Worm (Caenorhabditis elegans) whole organism, late embryonic: ENCODE data around the gene C44B7.5.
A peak's percentile ranks its signal among the peaks of the same experiment; 100 is the strongest.

ENCODE experiments used
- C08G9.2 ChIP-seq: sonication (generic microtip); optimal IDR thresholded peaks from 2 replicates; lab custom pipeline; 2016; ENCODE audit warnings: mild to moderate bottlenecking, missing genetic modification characterization, moderate library complexity, missing compliant biosample characterization
- C38D4.7 ChIP-seq: fragments of 200-800 bp; sonication (Bioruptor generic); optimal IDR thresholded peaks from 2 replicates; lab custom pipeline; 2018; ENCODE audit warnings: mild to moderate bottlenecking, missing genetic modification characterization, moderate library complexity, missing compliant biosample characterization
- K09A11.1 ChIP-seq: sonication (generic microtip); optimal IDR thresholded peaks from 2 replicates; lab custom pipeline; 2017; ENCODE audit warnings: antibody characterized with exemption, mild to moderate bottlenecking, missing genetic modification characterization, missing compliant biosample characterization; ENCODE audit not compliant: insufficient read depth
- T23F11.4 ChIP-seq: fragments of 200-800 bp; sonication (Bioruptor generic); optimal IDR thresholded peaks from 2 replicates; lab custom pipeline; 2018; ENCODE audit warnings: mild to moderate bottlenecking, missing genetic modification characterization, missing compliant biosample characterization
- ahr-1 ChIP-seq: sonication (generic microtip); optimal IDR thresholded peaks from 2 replicates; lab custom pipeline; 2016; ENCODE audit warnings: missing genetic modification characterization, missing compliant biosample characterization
- ama-1 ChIP-seq: fragments of 150-350 bp; optimal IDR thresholded peaks from 2 replicates; lab custom pipeline; 2014
- ceh-14 ChIP-seq: sonication (generic microtip); optimal IDR thresholded peaks from 2 replicates; lab custom pipeline; 2016; ENCODE audit warnings: missing genotype, missing genetic modification characterization, missing compliant biosample characterization
- ceh-2 ChIP-seq: sonication (generic microtip); optimal IDR thresholded peaks from 2 replicates; lab custom pipeline; 2016; ENCODE audit warnings: missing genotype, missing genetic modification characterization, missing compliant biosample characterization
- ceh-22 ChIP-seq: sonication (generic microtip); optimal IDR thresholded peaks from 2 replicates; lab custom pipeline; 2017; ENCODE audit warnings: missing biosample characterization, missing genetic modification characterization
- ceh-30 ChIP-seq: fragments of 150-350 bp; optimal IDR thresholded peaks from 2 replicates; lab custom pipeline; 2014; ENCODE audit warnings: missing biosample characterization, missing genetic modification characterization
- ceh-34 ChIP-seq: sonication (generic microtip); optimal IDR thresholded peaks from 2 replicates; lab custom pipeline; 2016; ENCODE audit warnings: mild to moderate bottlenecking, missing genetic modification characterization, missing compliant biosample characterization
- ceh-45 ChIP-seq: fragments of 200-800 bp; sonication (Bioruptor generic); IDR thresholded peaks from 2 replicates; pipeline ENCODE4 v1.3.6; 2022; ENCODE audit warnings: missing genetic modification reagents, missing genetic modification characterization, missing compliant biosample characterization
- ceh-9 ChIP-seq: sonication (generic microtip); optimal IDR thresholded peaks from 2 replicates; lab custom pipeline; 2016; ENCODE audit warnings: mild to moderate bottlenecking, missing genetic modification characterization, inconsistent platforms, missing compliant biosample characterization
- che-1 ChIP-seq: sonication (generic microtip); optimal IDR thresholded peaks from 2 replicates; lab custom pipeline; 2016; ENCODE audit warnings: mild to moderate bottlenecking, missing genetic modification characterization, missing compliant biosample characterization
- elt-2 ChIP-seq: sonication (generic microtip); optimal IDR thresholded peaks from 2 replicates; lab custom pipeline; 2016; ENCODE audit warnings: missing genetic modification reagents, missing genetic modification characterization, missing compliant biosample characterization
- elt-4 ChIP-seq: sonication (generic microtip); optimal IDR thresholded peaks from 2 replicates; lab custom pipeline; 2016; ENCODE audit warnings: missing genetic modification characterization, missing compliant biosample characterization
- ets-4 ChIP-seq: sonication (generic microtip); optimal IDR thresholded peaks from 2 replicates; lab custom pipeline; 2016; ENCODE audit warnings: missing genetic modification characterization, missing compliant biosample characterization
- fax-1 ChIP-seq: sonication (generic microtip); optimal IDR thresholded peaks from 2 replicates; lab custom pipeline; 2016; ENCODE audit warnings: missing genotype, missing genetic modification characterization, missing compliant biosample characterization
- fkh-10 ChIP-seq: fragments of 150-350 bp; optimal IDR thresholded peaks from 2 replicates; lab custom pipeline; 2014; ENCODE audit warnings: missing biosample characterization, missing genetic modification reagents, missing genetic modification characterization
- fkh-6 ChIP-seq: sonication (generic microtip); optimal IDR thresholded peaks from 2 replicates; lab custom pipeline; 2016; ENCODE audit warnings: missing genetic modification characterization, missing compliant biosample characterization
- gmeb-2 ChIP-seq: sonication (generic microtip); optimal IDR thresholded peaks from 2 replicates; lab custom pipeline; 2016; ENCODE audit warnings: missing genetic modification characterization, inconsistent platforms, missing compliant biosample characterization
- hlh-15 ChIP-seq: sonication (generic microtip); optimal IDR thresholded peaks from 2 replicates; lab custom pipeline; 2016; ENCODE audit warnings: missing genetic modification characterization, missing compliant biosample characterization
- hlh-6 ChIP-seq: sonication (generic microtip); optimal IDR thresholded peaks from 2 replicates; lab custom pipeline; 2016; ENCODE audit warnings: missing genotype, missing genetic modification characterization, missing compliant biosample characterization
- hlh-8 ChIP-seq: sonication (generic microtip); optimal IDR thresholded peaks from 2 replicates; lab custom pipeline; 2016; ENCODE audit warnings: missing genotype, missing genetic modification characterization, missing compliant biosample characterization
- lim-6 ChIP-seq: sonication (generic microtip); optimal IDR thresholded peaks from 2 replicates; lab custom pipeline; 2016; ENCODE audit warnings: missing genetic modification characterization, missing compliant biosample characterization
- lin-11 ChIP-seq: fragments of 200-800 bp; sonication (Bioruptor generic); optimal IDR thresholded peaks from 2 replicates; lab custom pipeline; 2018; ENCODE audit warnings: mild to moderate bottlenecking, missing genetic modification characterization, missing compliant biosample characterization
- madf-2 ChIP-seq: sonication (generic microtip); optimal IDR thresholded peaks from 2 replicates; lab custom pipeline; 2017; ENCODE audit warnings: missing genetic modification characterization, missing compliant biosample characterization
- nfya-1 ChIP-seq: sonication (generic microtip); optimal IDR thresholded peaks from 2 replicates; lab custom pipeline; 2017; ENCODE audit warnings: missing genetic modification characterization, mild to moderate bottlenecking, missing compliant biosample characterization, antibody characterized with exemption, moderate library complexity
- nhr-232 ChIP-seq: sonication (generic microtip); optimal IDR thresholded peaks from 2 replicates; lab custom pipeline; 2016; ENCODE audit warnings: missing genetic modification characterization, missing compliant biosample characterization
- odd-2 ChIP-seq: sonication (generic microtip); optimal IDR thresholded peaks from 2 replicates; lab custom pipeline; 2017; ENCODE audit warnings: antibody characterized with exemption, mild to moderate bottlenecking, missing genetic modification characterization, missing compliant biosample characterization
- pag-3 ChIP-seq: sonication (generic microtip); optimal IDR thresholded peaks from 2 replicates; lab custom pipeline; 2016; ENCODE audit warnings: missing compliant biosample characterization, missing genetic modification characterization, borderline replicate concordance
- pha-2 ChIP-seq: sonication (generic microtip); optimal IDR thresholded peaks from 2 replicates; lab custom pipeline; 2017; ENCODE audit warnings: mild to moderate bottlenecking, missing genetic modification characterization, missing compliant biosample characterization
- pha-4 ChIP-seq: fragments of 150-350 bp; optimal IDR thresholded peaks from 2 replicates; lab custom pipeline; 2018; ENCODE audit warnings: missing biosample characterization, missing genetic modification reagents, missing genetic modification characterization
- pqm-1 ChIP-seq: sonication (generic microtip); optimal IDR thresholded peaks from 2 replicates; lab custom pipeline; 2016; ENCODE audit warnings: missing genetic modification characterization, missing compliant biosample characterization
- pros-1 ChIP-seq: fragments of 150-350 bp; optimal IDR thresholded peaks from 2 replicates; lab custom pipeline; 2014; ENCODE audit warnings: missing biosample characterization, missing genetic modification reagents, missing genetic modification characterization
- ref-2 ChIP-seq: sonication (generic microtip); optimal IDR thresholded peaks from 2 replicates; lab custom pipeline; 2016; ENCODE audit warnings: missing genetic modification characterization, missing compliant biosample characterization
- rnt-1 ChIP-seq: sonication (generic microtip); optimal IDR thresholded peaks from 2 replicates; lab custom pipeline; 2016; ENCODE audit warnings: missing genetic modification characterization, missing compliant biosample characterization
- sdc-2 ChIP-seq: sonication (generic microtip); optimal IDR thresholded peaks from 2 replicates; lab custom pipeline; 2016; ENCODE audit warnings: missing genotype, missing genetic modification characterization, missing compliant biosample characterization
- sox-2 ChIP-seq: fragments of 200-800 bp; sonication (Bioruptor generic); IDR thresholded peaks from 2 replicates; pipeline ENCODE4 v1.3.6; 2022; ENCODE audit warnings: missing genetic modification reagents, missing genetic modification characterization, missing compliant biosample characterization
- sox-4 ChIP-seq: sonication (generic microtip); optimal IDR thresholded peaks from 2 replicates; lab custom pipeline; 2017; ENCODE audit warnings: mild to moderate bottlenecking, missing genetic modification characterization, inconsistent platforms, missing compliant biosample characterization
- syd-9 ChIP-seq: sonication (generic microtip); optimal IDR thresholded peaks from 2 replicates; lab custom pipeline; 2016; ENCODE audit warnings: mild to moderate bottlenecking, missing genetic modification characterization, moderate library complexity, missing compliant biosample characterization
- tbx-2 ChIP-seq: sonication (generic microtip); optimal IDR thresholded peaks from 2 replicates; lab custom pipeline; 2016; ENCODE audit warnings: missing genetic modification characterization, missing compliant biosample characterization
- tbx-7 ChIP-seq: sonication (generic microtip); optimal IDR thresholded peaks from 2 replicates; lab custom pipeline; 2016; ENCODE audit warnings: missing genotype, missing genetic modification characterization, missing compliant biosample characterization
- unc-3 ChIP-seq, 2 experiments: fragments of 200-800 bp in 1 of 2; sonication (Bioruptor generic) in 1 of 2; sonication (generic microtip) in 1 of 2; conservative IDR thresholded peaks in 1 of 2; optimal IDR thresholded peaks in 1 of 2; 2 replicates each; pipeline versions ENCODE4 v1.3.6 to Lab custom; 2016 to 2022; ENCODE audit warnings: missing compliant biosample characterization in 2 of 2, missing genetic modification characterization in 2 of 2, missing genetic modification reagents in 1 of 2
- unc-42 ChIP-seq: sonication (generic microtip); optimal IDR thresholded peaks from 2 replicates; lab custom pipeline; 2016; ENCODE audit warnings: missing genotype, missing genetic modification characterization, missing compliant biosample characterization
- unc-55 ChIP-seq: sonication (generic microtip); optimal IDR thresholded peaks from 2 replicates; lab custom pipeline; 2017; ENCODE audit warnings: missing biosample characterization, missing genetic modification reagents, missing genetic modification characterization
- unc-86 ChIP-seq: sonication (generic microtip); optimal IDR thresholded peaks from 2 replicates; lab custom pipeline; 2016; ENCODE audit warnings: missing genetic modification characterization, missing compliant biosample characterization

Gene C44B7.5

ce11 chrII:6858835-6859234, 13.6 kb downstream of the C44B7.5 start (continued):
- TF ChIP-seq C38D4.7 (GFP tag; lab: Kevin White, UChicago) (no peak), odd-2 (tag; lab: Kevin White, UChicago) (no peak), gmeb-2 (tag; lab: Kevin White, UChicago) (no peak), pha-2 (peak; percentile 41), ref-2 (tag; lab: Kevin White, UChicago) (peak; percentile 48), sdc-2 (tag; lab: Kevin White, UChicago) (no peak), lin-11 (peak; percentile 5)

ce11 chrII:6858201-6858600, 14.2 kb downstream of the C44B7.5 start, which contains the start of gene dnj-5:
Gene dnj-5 (minus strand): TSS chrII:6858301.
- no peak for TF ChIP-seq tbx-2
- TF ChIP-seq ceh-45 (GFP tag; lab: Robert Waterston, UW), result no peak
- TF ChIP-seq rnt-1 (tag; lab: Kevin White, UChicago), result no peak
- TF ChIP-seq pha-2, result no peak
- no peak for TF ChIP-seq syd-9

ce11 chrII:6853059-6853466, 19.3 kb downstream of the C44B7.5 start:
- TF ChIP-seq odd-2 (tag; lab: Kevin White, UChicago), result peak; percentile 49
- TF ChIP-seq C38D4.7 (GFP tag; lab: Kevin White, UChicago), result peak; percentile 78
- peak; percentile 64 for TF ChIP-seq nfya-1 (tag; lab: Kevin White, UChicago)
- TF ChIP-seq K09A11.1 (tag; lab: Kevin White, UChicago), result peak; percentile 50
- peak; percentile 78 for TF ChIP-seq sox-2
- TF ChIP-seq ceh-9, result peak; percentile 73
- peak; percentile 75 for TF ChIP-seq ceh-34 (tag; lab: Kevin White, UChicago)
- TF ChIP-seq lin-11, result peak; percentile 78
- no peak for TF ChIP-seq pag-3
- TF ChIP-seq ceh-45 (GFP tag; lab: Robert Waterston, UW), result peak; percentile 74
- TF ChIP-seq T23F11.4, result peak; percentile 84
- peak; percentile 68 for TF ChIP-seq fax-1 (tag; lab: Kevin White, UChicago)
- TF ChIP-seq nhr-232 (tag; lab: Kevin White, UChicago), result peak; percentile 78
- TF ChIP-seq sox-4 (tag; lab: Kevin White, UChicago), result peak; percentile 76
- TF ChIP-seq madf-2 (tag; lab: Kevin White, UChicago), result peak; percentile 76
- TF ChIP-seq unc-86, result peak; percentile 81
- peak; percentile 83 for TF ChIP-seq tbx-2
- peak; percentile 41 for TF ChIP-seq ama-1 (lab: Kevin White, UChicago)
- peak; percentile 66 for TF ChIP-seq C08G9.2 (tag; lab: Kevin White, UChicago)
- TF ChIP-seq pros-1 (tag; lab: Kevin White, UChicago), result peak; percentile 5
- TF ChIP-seq lim-6 (tag; lab: Kevin White, UChicago), result peak; percentile 37
- no peak for TF ChIP-seq elt-4 (tag; lab: Kevin White, UChicago)
- no peak for TF ChIP-seq pqm-1 (tag; lab: Kevin White, UChicago)
- peak; percentile 83 for TF ChIP-seq hlh-8 (tag; lab: Kevin White, UChicago)
- peak; percentile 72 for TF ChIP-seq hlh-15 (tag; lab: Kevin White, UChicago)
- TF ChIP-seq pha-2, result peak; percentile 81
- no peak for TF ChIP-seq ceh-22 (tag; lab: Kevin White, UChicago)
- peak; percentile 67 for TF ChIP-seq syd-9
- TF ChIP-seq pha-4, result no peak
- peak; percentile 14 for TF ChIP-seq unc-55
- TF ChIP-seq hlh-6 (tag; lab: Kevin White, UChicago), result peak; percentile 79
- TF ChIP-seq ets-4 (tag; lab: Kevin White, UChicago), result peak; percentile 4
- TF ChIP-seq tbx-7 (tag; lab: Kevin White, UChicago), result peak; percentile 62
- peak; percentile 80 for TF ChIP-seq fkh-6
- TF ChIP-seq unc-42, result peak; percentile 41
- peak; percentile 42 for TF ChIP-seq ceh-2 (tag; lab: Kevin White, UChicago)
- TF ChIP-seq elt-2 (tag; lab: Kevin White, UChicago), result peak; percentile 92
- TF ChIP-seq ceh-14, result peak; percentile 39
- peak; percentile 66 for TF ChIP-seq fkh-10 (GFP tag; lab: Kevin White, UChicago)
- TF ChIP-seq gmeb-2 (tag; lab: Kevin White, UChicago), result peak; percentile 71
- TF ChIP-seq ceh-30 (tag; lab: Kevin White, UChicago), result no peak
- TF ChIP-seq ahr-1 (tag; lab: Kevin White, UChicago), result peak; percentile 66
- peak; percentile 75 for TF ChIP-seq unc-3 (GFP tag; conservative IDR thresholded peaks at IDR 0.05; lab: Robert Waterston, UW)
- TF ChIP-seq unc-3 (tag; optimal IDR thresholded peaks at IDR 0.05; lab: Kevin White, UChicago), result peak; percentile 62
- peak; percentile 75 for TF ChIP-seq che-1 (tag; lab: Kevin White, UChicago)
